Fruit fly (Drosophila melanogaster) whole organism, prepupa: ENCODE measurements around the gene CG11656.

ENCODE experiments used
- CG10631 ChIP-seq: fragments of 200-800 bp; sonication (Bioruptor generic); optimal IDR thresholded peaks from 2 replicates; lab custom pipeline; 2016; ENCODE audit warnings: missing biosample characterization, missing genetic modification characterization
- CG11294 ChIP-seq: fragments of 200-800 bp; sonication (Bioruptor generic); IDR thresholded peaks from 2 replicates; pipeline ENCODE4 v1.3.6; 2022; ENCODE audit warnings: missing biosample characterization, missing genetic modification characterization
- CG11902 ChIP-seq: fragments of 200-800 bp; sonication (Bioruptor generic); optimal IDR thresholded peaks from 3 replicates; lab custom pipeline; 2016; ENCODE audit warnings: missing biosample characterization, missing genetic modification characterization
- CG16779 ChIP-seq: fragments of 200-800 bp; sonication (Bioruptor generic); optimal IDR thresholded peaks from 3 replicates; lab custom pipeline; 2017; ENCODE audit warnings: missing biosample characterization, mild to moderate bottlenecking, missing genetic modification characterization
- CG31627 ChIP-seq: fragments of 200-800 bp; sonication (Bioruptor generic); optimal IDR thresholded peaks from 3 replicates; lab custom pipeline; 2016; ENCODE audit warnings: missing biosample characterization, missing genetic modification characterization
- CG3919 ChIP-seq: fragments of 200-800 bp; sonication (Bioruptor generic); optimal IDR thresholded peaks from 3 replicates; lab custom pipeline; 2016; ENCODE audit warnings: missing biosample characterization, missing genetic modification characterization
- CG4318 ChIP-seq: fragments of 200-800 bp; sonication (Bioruptor generic); optimal IDR thresholded peaks from 3 replicates; lab custom pipeline; 2017; ENCODE audit warnings: missing biosample characterization, mild to moderate bottlenecking, missing genetic modification characterization
- CG6163 ChIP-seq: fragments of 200-800 bp; sonication (Bioruptor generic); IDR thresholded peaks from 3 replicates; pipeline ENCODE4 v1.3.6; 2022; ENCODE audit warnings: missing biosample characterization, missing genetic modification characterization
- CG6276 ChIP-seq: fragments of 200-800 bp; sonication (Bioruptor generic); optimal IDR thresholded peaks from 2 replicates; lab custom pipeline; 2017; ENCODE audit warnings: missing biosample characterization, mild to moderate bottlenecking, missing genetic modification characterization
- CG6792 ChIP-seq: fragments of 200-800 bp; sonication (Bioruptor generic); optimal IDR thresholded peaks from 3 replicates; lab custom pipeline; 2016; ENCODE audit warnings: missing biosample characterization, missing genetic modification characterization
- CG6854 ChIP-seq: fragments of 200-800 bp; sonication (Bioruptor generic); optimal IDR thresholded peaks from 2 replicates; lab custom pipeline; 2017; ENCODE audit warnings: missing biosample characterization, mild to moderate bottlenecking, missing genetic modification characterization
- CG8119 ChIP-seq: fragments of 200-800 bp; sonication (Bioruptor generic); IDR thresholded peaks from 3 replicates; pipeline ENCODE4 v1.3.6; 2022; ENCODE audit warnings: missing biosample characterization, missing genetic modification characterization
- CG9139 ChIP-seq: fragments of 200-800 bp; sonication (Bioruptor generic); optimal IDR thresholded peaks from 3 replicates; lab custom pipeline; 2017; ENCODE audit warnings: missing biosample characterization, mild to moderate bottlenecking, missing genetic modification characterization
- Eip75B ChIP-seq: fragments of 200-800 bp; sonication (Bioruptor generic); optimal IDR thresholded peaks from 3 replicates; lab custom pipeline; 2016; ENCODE audit warnings: missing biosample characterization, missing genetic modification characterization
- Eip78C ChIP-seq: fragments of 200-800 bp; sonication (Bioruptor generic); peaks from one replicate; lab custom pipeline; 2016; ENCODE audit warnings: missing biosample characterization, missing genetic modification characterization
- Eip93F ChIP-seq: fragments of 200-800 bp; sonication (Bioruptor generic); optimal IDR thresholded peaks from 2 replicates; lab custom pipeline; 2016; ENCODE audit warnings: missing biosample characterization, mild to moderate bottlenecking, missing genetic modification characterization
- Ets21C ChIP-seq: fragments of 200-800 bp; sonication (Bioruptor generic); optimal IDR thresholded peaks from 3 replicates; lab custom pipeline; 2016; ENCODE audit warnings: missing biosample characterization, missing genetic modification characterization
- Gug ChIP-seq: fragments of 200-800 bp; sonication (Bioruptor generic); IDR thresholded peaks from 2 replicates; pipeline ENCODE4 v1.3.6; 2022; ENCODE audit warnings: missing biosample characterization, missing genetic modification characterization
- Hr38 ChIP-seq: sonication (Bioruptor generic); optimal IDR thresholded peaks from 2 replicates; lab custom pipeline; 2016; ENCODE audit warnings: missing biosample characterization, missing genetic modification characterization
- Hr39 ChIP-seq: fragments of 200-800 bp; sonication (Bioruptor generic); optimal IDR thresholded peaks from 2 replicates; lab custom pipeline; 2016; ENCODE audit warnings: missing biosample characterization, missing genetic modification characterization
- Hr4 ChIP-seq: fragments of 200-800 bp; sonication (Bioruptor generic); optimal IDR thresholded peaks from 3 replicates; lab custom pipeline; 2016; ENCODE audit warnings: missing biosample characterization, missing genetic modification characterization
- Met ChIP-seq: fragments of 200-800 bp; sonication (Bioruptor generic); optimal IDR thresholded peaks from 3 replicates; lab custom pipeline; 2016; ENCODE audit warnings: missing biosample characterization, missing genetic modification characterization
- OdsH ChIP-seq: fragments of 200-800 bp; sonication (Bioruptor generic); optimal IDR thresholded peaks from 3 replicates; lab custom pipeline; 2016; ENCODE audit warnings: missing biosample characterization, missing genetic modification characterization
- Smox ChIP-seq: fragments of 200-800 bp; sonication (Bioruptor generic); optimal IDR thresholded peaks from 3 replicates; lab custom pipeline; 2016; ENCODE audit warnings: missing biosample characterization, missing genetic modification characterization
- Sox14 ChIP-seq: fragments of 200-800 bp; sonication (Bioruptor generic); optimal IDR thresholded peaks from 3 replicates; lab custom pipeline; 2016; ENCODE audit warnings: missing biosample characterization, missing genetic modification characterization
- achi ChIP-seq: fragments of 200-800 bp; sonication (Bioruptor generic); optimal IDR thresholded peaks from 3 replicates; lab custom pipeline; 2016; ENCODE audit warnings: missing biosample characterization, missing genetic modification characterization
- acj6 ChIP-seq: fragments of 200-800 bp; sonication (Bioruptor generic); optimal IDR thresholded peaks from 3 replicates; lab custom pipeline; 2016; ENCODE audit warnings: missing biosample characterization, missing genetic modification characterization
- cyc ChIP-seq: fragments of 200-800 bp; sonication (Bioruptor generic); optimal IDR thresholded peaks from 3 replicates; lab custom pipeline; 2016; ENCODE audit warnings: missing biosample characterization, missing genetic modification characterization
- dac ChIP-seq: fragments of 200-800 bp; sonication (Bioruptor generic); optimal IDR thresholded peaks from 2 replicates; lab custom pipeline; 2017; ENCODE audit warnings: missing biosample characterization, mild to moderate bottlenecking, missing genetic modification characterization
- eg ChIP-seq: fragments of 200-800 bp; sonication (Bioruptor generic); IDR thresholded peaks from 3 replicates; pipeline ENCODE4 v1.3.6; 2022; ENCODE audit warnings: missing biosample characterization, missing genetic modification characterization
- esn ChIP-seq: fragments of 200-800 bp; sonication (Bioruptor generic); optimal IDR thresholded peaks from 2 replicates; lab custom pipeline; 2016; ENCODE audit warnings: missing biosample characterization, mild to moderate bottlenecking, missing genetic modification characterization, moderate library complexity
- fd85E ChIP-seq: fragments of 200-800 bp; sonication (Bioruptor generic); optimal IDR thresholded peaks from 3 replicates; lab custom pipeline; 2016; ENCODE audit warnings: missing biosample characterization, missing genetic modification characterization
- lz ChIP-seq: fragments of 200-800 bp; sonication (Bioruptor generic); optimal IDR thresholded peaks from 3 replicates; lab custom pipeline; 2016; ENCODE audit warnings: missing biosample characterization, missing genetic modification characterization
- net ChIP-seq: fragments of 200-800 bp; sonication (Bioruptor generic); optimal IDR thresholded peaks from 3 replicates; lab custom pipeline; 2016; ENCODE audit warnings: missing biosample characterization, missing genetic modification characterization
- pdm3 ChIP-seq: fragments of 200-800 bp; sonication (Bioruptor generic); optimal IDR thresholded peaks from 3 replicates; lab custom pipeline; 2016; ENCODE audit warnings: missing biosample characterization, missing genetic modification characterization
- spab ChIP-seq: fragments of 200-800 bp; sonication (Bioruptor generic); optimal IDR thresholded peaks from 2 replicates; lab custom pipeline; 2017; ENCODE audit warnings: missing biosample characterization, mild to moderate bottlenecking, missing genetic modification characterization, missing genetic modification reagents
- svp ChIP-seq: fragments of 200-800 bp; sonication (Bioruptor generic); peaks from one replicate; lab custom pipeline; 2016; ENCODE audit warnings: missing biosample characterization, missing genetic modification characterization
- topi ChIP-seq: fragments of 200-800 bp; sonication (Bioruptor generic); optimal IDR thresholded peaks from 3 replicates; lab custom pipeline; 2016; ENCODE audit warnings: missing biosample characterization, missing genetic modification characterization
- vri ChIP-seq: fragments of 200-800 bp; sonication (Bioruptor generic); optimal IDR thresholded peaks from 3 replicates; lab custom pipeline; 2016; ENCODE audit warnings: missing biosample characterization, mild to moderate bottlenecking, missing genetic modification characterization

CG11656 gene

dm6 chr3R:13009595-13009994 is at the start of gene CG11656:
Gene CG11656, plus strand, starts transcription at chr3R:13009895.
- TF ChIP-seq esn = no peak
- no peak for TF ChIP-seq Eip78C (GFP tag; lab: Kevin White, UChicago)
- no peak for TF ChIP-seq eg
- no peak for TF ChIP-seq CG8119 (GFP tag; lab: Robert Waterston, UW)
- TF ChIP-seq dac (GFP tag; lab: Kevin White, UChicago) = no peak
- TF ChIP-seq CG9139 (GFP tag; lab: Kevin White, UChicago) = no peak
- TF ChIP-seq Ets21C = no peak
- TF ChIP-seq CG4318 (GFP tag; lab: Kevin White, UChicago) = no peak

DNA sequence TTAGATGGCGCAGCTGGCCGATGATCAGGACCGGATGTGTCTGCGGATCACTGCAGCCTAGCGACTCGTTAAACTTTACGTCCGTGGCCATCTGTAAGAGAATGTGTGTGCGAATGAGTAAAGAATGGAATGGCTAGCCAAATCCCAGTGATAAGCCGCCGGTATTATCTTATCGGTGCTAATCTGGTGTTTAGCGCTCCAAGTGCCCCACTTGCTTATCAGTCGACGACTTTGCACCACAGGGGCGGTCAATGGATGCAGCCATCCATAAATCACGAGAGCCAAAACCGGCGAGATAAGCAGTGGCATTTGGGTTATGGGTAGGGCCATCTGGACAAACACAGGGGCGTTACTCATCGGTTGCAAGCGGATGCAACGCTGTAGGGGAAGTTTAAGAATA is 49.5 kb upstream of the CG11656 start:
- TF ChIP-seq Eip78C (GFP tag; lab: Kevin White, UChicago) (peak; percentile 46), svp (GFP tag; lab: Kevin White, UChicago) (peak; percentile 98), OdsH (no peak), vri (GFP tag; lab: Kevin White, UChicago) (peak; percentile 31)
- TF ChIP-seq, all 60 proteins: peak for 3

dm6 chr3R:12960929-12961855 is 48.5 kb upstream of the CG11656 start, which contains the start of gene Spc25:
Gene Spc25, plus strand, starts transcription at chr3R:12961745.
- TF ChIP-seq achi (peak; percentile 17), CG6792 (peak; percentile 0), esn (peak; percentile 64), Eip93F (GFP tag; lab: Kevin White, UChicago) (no peak), Hr38 (GFP tag; lab: Kevin White, UChicago) (no peak), CG8119 (GFP tag; lab: Robert Waterston, UW) (no peak), CG31627 (peak; percentile 71), cyc (GFP tag; lab: Kevin White, UChicago) (peak; percentile 43), Eip75B (GFP tag; lab: Kevin White, UChicago) (peak; percentile 44), CG6276 (no peak), CG3919 (peak; percentile 25), acj6 (GFP tag; lab: Kevin White, UChicago) (peak; percentile 30), Eip78C (GFP tag; lab: Kevin White, UChicago) (peak; percentile 49), CG6854 (no peak), CG10631 (GFP tag; lab: Kevin White, UChicago) (peak; percentile 44), Hr39 (peak; percentile 52), svp (GFP tag; lab: Kevin White, UChicago) (peak; percentile 79), Met (GFP tag; lab: Kevin White, UChicago) (peak; percentile 42), Ets21C (peak; percentile 47), Gug (GFP tag; lab: Robert Waterston, UW) (no peak), CG6163 (peak; percentile 36; the same call in 2 of the 3 replicates), Smox (GFP tag; lab: Kevin White, UChicago) (peak; percentile 29), net (GFP tag; lab: Kevin White, UChicago) (no peak), Sox14 (GFP tag; lab: Kevin White, UChicago) (peak; percentile 76), vri (GFP tag; lab: Kevin White, UChicago) (peak; percentile 48), CG16779 (tag; lab: Kevin White, UChicago) (no peak), CG11294 (GFP tag; lab: Robert Waterston, UW) (no peak), lz (GFP tag; lab: Kevin White, UChicago) (peak; percentile 63), topi (GFP tag; lab: Kevin White, UChicago) (peak; percentile 37), pdm3 (GFP tag; lab: Kevin White, UChicago) (peak; percentile 49), Hr4 (GFP tag; lab: Kevin White, UChicago) (peak; percentile 32)

dm6 chr3R:12962612-12963011 is 47.1 kb upstream of the CG11656 start:
- TF ChIP-seq spab (GFP tag; lab: Kevin White, UChicago) = no peak
- no peak for TF ChIP-seq fd85E (GFP tag; lab: Kevin White, UChicago)
- no peak for TF ChIP-seq CG11902 (GFP tag; lab: Kevin White, UChicago)
- peak; percentile 95 for TF ChIP-seq svp (GFP tag; lab: Kevin White, UChicago)
- TF ChIP-seq, all 60 proteins: peak for 1
